Worm (Caenorhabditis elegans) whole organism, midembryonic: ENCODE results near the gene str-207.

ENCODE experiments used
- T22C8.4 ChIP-seq: fragments of 200-800 bp; sonication (Bioruptor generic); IDR thresholded peaks from 2 replicates; pipeline ENCODE4 v1.3.6; 2022; ENCODE audit warnings: missing genetic modification characterization, missing compliant biosample characterization
- cog-1 ChIP-seq: sonication (generic microtip); optimal IDR thresholded peaks from 2 replicates; lab custom pipeline; 2016; ENCODE audit warnings: missing genetic modification characterization, missing compliant biosample characterization
- flt-1 ChIP-seq: fragments of 200-800 bp; sonication (Bioruptor generic); IDR thresholded peaks from 2 replicates; pipeline ENCODE4 v1.3.6; 2022; ENCODE audit warnings: missing genetic modification characterization, missing compliant biosample characterization
- klf-2 ChIP-seq: fragments of 200-800 bp; sonication (Bioruptor generic); conservative IDR thresholded peaks from 2 replicates; pipeline ENCODE4 v1.3.6; 2022; ENCODE audit warnings: missing genetic modification reagents, missing genetic modification characterization, missing compliant biosample characterization
- med-1 ChIP-seq: sonication (generic microtip); optimal IDR thresholded peaks from 2 replicates; lab custom pipeline; 2017; ENCODE audit warnings: missing genetic modification characterization, mild to moderate bottlenecking, missing compliant biosample characterization, antibody characterized with exemption, missing genetic modification reagents; ENCODE audit not compliant: insufficient read depth
- ref-1 ChIP-seq: fragments of 200-800 bp; sonication (Bioruptor generic); conservative IDR thresholded peaks from 2 replicates; pipeline ENCODE4 v1.3.6; 2022; ENCODE audit warnings: missing genetic modification reagents, missing genetic modification characterization, missing compliant biosample characterization
- tab-1 ChIP-seq: fragments of 200-800 bp; sonication (Bioruptor generic); IDR thresholded peaks from 2 replicates; pipeline ENCODE4 v1.3.6; 2022; ENCODE audit warnings: missing genetic modification characterization, missing compliant biosample characterization
- ztf-23 ChIP-seq: fragments of 200-800 bp; sonication (Bioruptor generic); IDR thresholded peaks from 2 replicates; pipeline ENCODE4 v1.3.6; 2022; ENCODE audit warnings: missing genetic modification reagents, missing genetic modification characterization, missing compliant biosample characterization
- ztf-29 ChIP-seq: fragments of 200-800 bp; sonication (Bioruptor generic); IDR thresholded peaks from 2 replicates; pipeline ENCODE4 v1.3.6; 2022; ENCODE audit warnings: missing genetic modification reagents, missing genetic modification characterization, missing compliant biosample characterization

The str-207 gene

ce11 chrV:4980873-4981272 lies 29.3 kb downstream of the str-207 start, which contains the start of gene srsx-12:
TSS of gene srsx-12 (minus strand) at chrV:4980973.
- TF ChIP-seq tab-1 (no peak), ref-1 (GFP tag; lab: Robert Waterston, UW) (no peak)

- TF ChIP-seq flt-1 (GFP tag; lab: Robert Waterston, UW) (no peak), ztf-23 (no peak), ztf-29 (no peak), cog-1 (tag; lab: Kevin White, UChicago) (no peak), tab-1 (no peak), med-1 (GFP tag; lab: Kevin White, UChicago) (no peak), klf-2 (no peak), T22C8.4 (GFP tag; lab: Robert Waterston, UW) (no peak), ref-1 (GFP tag; lab: Robert Waterston, UW) (no peak)
Measured at ce11 chrV:4983091-4983490, 31.6 kb downstream of the str-207 start, which contains the start of gene srsx-13. TSS of gene srsx-13 (minus strand) at chrV:4983191.

ce11 chrV:4987097-4987496 lies 35.6 kb downstream of the str-207 start, which contains the start of gene ncx-8:
TSS of gene ncx-8 (minus strand) at chrV:4987197.
- no peak for TF ChIP-seq klf-2
- no peak for TF ChIP-seq ref-1 (GFP tag; lab: Robert Waterston, UW)
- TF ChIP-seq T22C8.4 (GFP tag; lab: Robert Waterston, UW), result no peak
- TF ChIP-seq ztf-23, result no peak
- no peak for TF ChIP-seq med-1 (GFP tag; lab: Kevin White, UChicago)
- TF ChIP-seq cog-1 (tag; lab: Kevin White, UChicago), result no peak
- no peak for TF ChIP-seq tab-1
- no peak for TF ChIP-seq flt-1 (GFP tag; lab: Robert Waterston, UW)
- no peak for TF ChIP-seq ztf-29

ce11 chrV:4995155-4995554 lies 43.6 kb downstream of the str-207 start, which contains the start of gene ncx-9:
TSS of gene ncx-9 (minus strand) at chrV:4995255.
- TF ChIP-seq ref-1 (GFP tag; lab: Robert Waterston, UW), result no peak
- no peak for TF ChIP-seq med-1 (GFP tag; lab: Kevin White, UChicago)

- TF ChIP-seq cog-1 (tag; lab: Kevin White, UChicago) (no peak), med-1 (GFP tag; lab: Kevin White, UChicago) (no peak), ztf-29 (no peak), tab-1 (no peak), ref-1 (GFP tag; lab: Robert Waterston, UW) (no peak), klf-2 (no peak), ztf-23 (no peak), flt-1 (GFP tag; lab: Robert Waterston, UW) (no peak), T22C8.4 (GFP tag; lab: Robert Waterston, UW) (no peak)
Measured at ce11 chrV:5000406-5000805, 48.9 kb downstream of the str-207 start, which contains the start of gene ugt-7. TSS of gene ugt-7 (minus strand) at chrV:5000566.

- TF ChIP-seq med-1 (GFP tag; lab: Kevin White, UChicago) (no peak), ztf-23 (no peak), flt-1 (GFP tag; lab: Robert Waterston, UW) (no peak), ref-1 (GFP tag; lab: Robert Waterston, UW) (no peak), cog-1 (tag; lab: Kevin White, UChicago) (no peak), tab-1 (no peak), klf-2 (no peak), ztf-29 (no peak), T22C8.4 (GFP tag; lab: Robert Waterston, UW) (no peak)
Measured at ce11 chrV:5001386-5001785, 49.9 kb downstream of the str-207 start, which contains the start of gene srr-8. TSS of gene srr-8 (plus strand) at chrV:5001686.
